Fruit fly (Drosophila melanogaster): ENCODE measurements around the gene Ziz.

Ziz gene

DNA sequence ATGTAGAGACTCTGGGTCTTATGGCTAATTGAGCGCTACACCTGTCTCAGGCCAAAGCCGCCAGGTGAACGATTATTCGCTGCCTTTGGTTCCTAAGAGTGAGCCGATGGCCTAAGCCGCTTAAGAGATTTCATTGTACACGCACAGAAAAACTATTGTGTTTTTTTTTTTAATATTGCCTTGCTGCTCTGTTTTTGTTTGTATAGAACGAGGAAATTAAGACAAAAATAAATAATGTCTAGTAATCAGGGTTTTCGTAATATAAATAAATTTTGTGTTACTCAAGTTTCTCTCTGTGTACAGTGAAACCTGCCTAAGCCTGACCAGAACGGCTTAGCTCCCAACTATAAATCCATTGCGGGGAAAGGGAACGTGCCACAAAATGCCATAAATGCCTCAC lies 19.3 kb upstream of the Ziz start (continued):
- TF ChIP-seq ind (GFP tag; optimal IDR thresholded peaks at IDR 0.05) (no peak), row (GFP tag; IDR thresholded peaks at IDR 0.05) (peak; percentile 49; the same call in 2 of the 3 replicates), CG1792 (GFP tag; optimal IDR thresholded peaks at IDR 0.05) (no peak), sens-2 (GFP tag; IDR thresholded peaks at IDR 0.05) (no peak), ERR (GFP tag; optimal IDR thresholded peaks at IDR 0.05) (no peak), bsh (GFP tag; optimal IDR thresholded peaks at IDR 0.05) (peak in 1 of 2 experiments; percentile 23), CG13287 (GFP tag; IDR thresholded peaks at IDR 0.05; ENCODE audit: partially characterized antibody) (no peak), CG10267 (tag; optimal IDR thresholded peaks at IDR 0.05) (peak; percentile 22), unpg (GFP tag; optimal IDR thresholded peaks at IDR 0.05) (peak; percentile 52), CG8924 (tag; optimal IDR thresholded peaks at IDR 0.05) (no peak), unc-4 (GFP tag; IDR thresholded peaks at IDR 0.05; ENCODE audit: partially characterized antibody) (no peak), CG1024 (GFP tag; IDR thresholded peaks at IDR 0.05) (no peak), vfl (GFP tag; optimal IDR thresholded peaks at IDR 0.05) (no peak), Sry-β (GFP tag; optimal IDR thresholded peaks at IDR 0.05) (no peak), CG7987 (GFP tag; optimal IDR thresholded peaks at IDR 0.05) (no peak), hbn (GFP tag; IDR thresholded peaks at IDR 0.05; ENCODE audit: partially characterized antibody) (no peak), Dip3 (GFP tag; optimal IDR thresholded peaks at IDR 0.05) (no peak), CG10274 (GFP tag; optimal IDR thresholded peaks at IDR 0.05) (no peak), CG18262 (tag; optimal IDR thresholded peaks at IDR 0.05) (peak; percentile 27), CG8478 (optimal IDR thresholded peaks at IDR 0.05) (no peak), Gug (GFP tag; IDR thresholded peaks at IDR 0.05) (no peak), jigr1 (GFP tag; IDR thresholded peaks at IDR 0.05) (no peak), CG18619 (GFP tag; optimal IDR thresholded peaks at IDR 0.05) (no peak), chm (GFP tag; IDR thresholded peaks at IDR 0.05) (no peak), Side (GFP tag; optimal IDR thresholded peaks at IDR 0.05) (no peak), Ssrp (tag; optimal IDR thresholded peaks at IDR 0.05) (peak; percentile 15), CG4617 (GFP tag; optimal IDR thresholded peaks at IDR 0.05; ENCODE audit: borderline replicate concordance) (no peak), Chrac-16 (GFP tag; optimal IDR thresholded peaks at IDR 0.05) (no peak), Gsc (GFP tag; IDR thresholded peaks at IDR 0.05) (no peak), so (GFP tag; IDR thresholded peaks at IDR 0.05) (no peak), C15 (GFP tag; IDR thresholded peaks at IDR 0.05) (no peak), vnd (GFP tag; IDR thresholded peaks at IDR 0.05; ENCODE audit: partially characterized antibody) (no peak), HLH54F (GFP tag; optimal IDR thresholded peaks at IDR 0.05) (no peak), Max (GFP tag; optimal IDR thresholded peaks at IDR 0.05) (peak; percentile 25), NfI (GFP tag; optimal IDR thresholded peaks at IDR 0.05) (no peak), CG7928 (GFP tag; optimal IDR thresholded peaks at IDR 0.05) (no peak), CG2199 (GFP tag; IDR thresholded peaks at IDR 0.05) (no peak), Drgx (GFP tag; IDR thresholded peaks at IDR 0.05) (peak; percentile 55), Xbp1 (GFP tag; optimal IDR thresholded peaks at IDR 0.05) (peak; percentile 47), da (GFP tag; optimal IDR thresholded peaks at IDR 0.05) (no peak), otp (GFP tag; IDR thresholded peaks at IDR 0.05) (no peak), CG2120 (GFP tag; optimal IDR thresholded peaks at IDR 0.05) (no peak), CG8281 (tag; optimal IDR thresholded peaks at IDR 0.05) (no peak), D19A (tag; optimal IDR thresholded peaks at IDR 0.05) (no peak), CG14860 (GFP tag; IDR thresholded peaks at IDR 0.05; ENCODE audit: partially characterized antibody) (no peak), CG34422 (GFP tag; IDR thresholded peaks at IDR 0.05) (no peak), sisA (GFP tag; IDR thresholded peaks at IDR 0.05) (peak; percentile 58), CG13296 (GFP tag; optimal IDR thresholded peaks at IDR 0.05) (no peak), ato (GFP tag; IDR thresholded peaks at IDR 0.05; ENCODE audit: partially characterized antibody) (no peak), emc (GFP tag; optimal IDR thresholded peaks at IDR 0.05) (no peak), Pdp1 (GFP tag; optimal IDR thresholded peaks at IDR 0.05) (peak; percentile 10 to 28), CG12071 (GFP tag; optimal IDR thresholded peaks at IDR 0.05) (no peak)

All from whole organism, embryonic.